Fruit fly (Drosophila melanogaster): ENCODE results near the gene bond.
A peak's percentile ranks its signal among the peaks of the same experiment; 100 is the strongest.

The bond gene

dm6 chr3R:22596450-22596849 is 46.0 kb downstream of the bond start (continued):
- peak; percentile 5; the same call in 1 of the 2 replicates for TF ChIP-seq CG10959 (GFP tag; IDR thresholded peaks at IDR 0.05)
- TF ChIP-seq CG8281 (tag; optimal IDR thresholded peaks at IDR 0.05) = peak; percentile 38
- 0 out of 3 replicates have a peak, but pooled peaks have one; percentile 35 for TF ChIP-seq CG11456 (GFP tag; IDR thresholded peaks at IDR 0.05)
- peak; percentile 42; the same call in 1 of the 2 replicates for TF ChIP-seq ranshi (GFP tag; IDR thresholded peaks at IDR 0.05)
- TF ChIP-seq scrt (GFP tag; optimal IDR thresholded peaks at IDR 0.05) = peak; percentile 12
- TF ChIP-seq her (GFP tag; optimal IDR thresholded peaks at IDR 0.05) = peak; percentile 29
- peak; percentile 85 for TF ChIP-seq seq (GFP tag; IDR thresholded peaks at IDR 0.05)
- peak; percentile 43; the same call in 1 of the 2 replicates for TF ChIP-seq peb (GFP tag; IDR thresholded peaks at IDR 0.05)
- TF ChIP-seq otp (GFP tag; IDR thresholded peaks at IDR 0.05) = peak; percentile 74; the same call in 2 of the 3 replicates
- peak; percentile 39 for TF ChIP-seq CG12219 (GFP tag; optimal IDR thresholded peaks at IDR 0.05)
- peak; percentile 47; the same call in 1 of the 2 replicates for TF ChIP-seq CG17328 (GFP tag; IDR thresholded peaks at IDR 0.05)
- 0 out of 2 replicates have a peak, but pooled peaks have one; percentile 40 for TF ChIP-seq danr (GFP tag; IDR thresholded peaks at IDR 0.05)
- peak; percentile 54 for TF ChIP-seq CG1233 (GFP tag; optimal IDR thresholded peaks at IDR 0.05)
- TF ChIP-seq Ada2b (GFP tag; IDR thresholded peaks at IDR 0.05) = no peak
- TF ChIP-seq CG12071 (GFP tag; optimal IDR thresholded peaks at IDR 0.05) = peak; percentile 65

- TF ChIP-seq CG9727 (GFP tag; optimal IDR thresholded peaks at IDR 0.05) = peak; percentile 35
- no peak for TF ChIP-seq sqz (GFP tag; optimal IDR thresholded peaks at IDR 0.05)
- TF ChIP-seq Taf1 (GFP tag; IDR thresholded peaks at IDR 0.05) = 0 out of 2 replicates have a peak, but pooled peaks have one; percentile 16
- peak; percentile 63 for TF ChIP-seq slp2 (GFP tag; optimal IDR thresholded peaks at IDR 0.05)
- peak; percentile 28 for TF ChIP-seq run (tag; optimal IDR thresholded peaks at IDR 0.05)
- peak; percentile 23 for TF ChIP-seq CG12236 (GFP tag; optimal IDR thresholded peaks at IDR 0.05)
- peak; percentile 46; the same call in 1 of the 2 replicates for TF ChIP-seq Doc2 (GFP tag; IDR thresholded peaks at IDR 0.05)
- no peak for TF ChIP-seq Bteb2 (GFP tag; optimal IDR thresholded peaks at IDR 0.05)
- TF ChIP-seq YL-1 (GFP tag; optimal IDR thresholded peaks at IDR 0.05) = no peak
- TF ChIP-seq CG12942 (GFP tag; optimal IDR thresholded peaks at IDR 0.05) = no peak
- TF ChIP-seq CG8281 (tag; optimal IDR thresholded peaks at IDR 0.05) = peak; percentile 10
- no peak for TF ChIP-seq CG15479 (GFP tag; optimal IDR thresholded peaks at IDR 0.05)
- peak; percentile 45 for TF ChIP-seq CG10462 (GFP tag; optimal IDR thresholded peaks at IDR 0.05)
- peak; percentile 87 for TF ChIP-seq Sox102F (GFP tag; optimal IDR thresholded peaks at IDR 0.05)
- peak; percentile 82 for TF ChIP-seq lmd (GFP tag; IDR thresholded peaks at IDR 0.05)
- no peak for TF ChIP-seq Fer2 (tag; optimal IDR thresholded peaks at IDR 0.05)
- TF ChIP-seq Dip3 (GFP tag; optimal IDR thresholded peaks at IDR 0.05) = no peak
- TF ChIP-seq gro (GFP tag; optimal IDR thresholded peaks at IDR 0.05) = no peak
- TF ChIP-seq her (GFP tag; optimal IDR thresholded peaks at IDR 0.05) = peak; percentile 55
- peak; percentile 32; the same call in 1 of the 2 replicates for TF ChIP-seq CG4360 (GFP tag; IDR thresholded peaks at IDR 0.05)
- TF ChIP-seq org-1 (GFP tag; optimal IDR thresholded peaks at IDR 0.05) = peak; percentile 53
- peak; percentile 74 for TF ChIP-seq CG9817 (tag; optimal IDR thresholded peaks at IDR 0.05)
- peak; percentile 67 for TF ChIP-seq CG4820 (GFP tag; optimal IDR thresholded peaks at IDR 0.05)
- peak; percentile 11 for TF ChIP-seq CrebB (tag; optimal IDR thresholded peaks at IDR 0.05)
- TF ChIP-seq ac (GFP tag; optimal IDR thresholded peaks at IDR 0.05) = no peak
- TF ChIP-seq CG3838 (GFP tag; optimal IDR thresholded peaks at IDR 0.05) = no peak
- TF ChIP-seq HLH54F (GFP tag; optimal IDR thresholded peaks at IDR 0.05) = peak; percentile 15
- no peak for TF ChIP-seq CG10147 (GFP tag; optimal IDR thresholded peaks at IDR 0.05)
- no peak for TF ChIP-seq CG9797 (GFP tag; optimal IDR thresholded peaks at IDR 0.05)
- peak; percentile 59 for TF ChIP-seq danr (GFP tag; IDR thresholded peaks at IDR 0.05)
- peak; percentile 12 for TF ChIP-seq NK7.1 (GFP tag; optimal IDR thresholded peaks at IDR 0.05)
- peak; percentile 47 for TF ChIP-seq CG12155 (GFP tag; optimal IDR thresholded peaks at IDR 0.05)
- peak; percentile 81 for TF ChIP-seq CG2712 (tag; optimal IDR thresholded peaks at IDR 0.05)
- TF ChIP-seq CG10267 (tag; optimal IDR thresholded peaks at IDR 0.05) = no peak
- TF ChIP-seq peb (GFP tag; IDR thresholded peaks at IDR 0.05) = peak; percentile 80
- no peak for TF ChIP-seq Tbp (GFP tag; optimal IDR thresholded peaks at IDR 0.05)
- peak; percentile 75 for TF ChIP-seq pum (GFP tag; optimal IDR thresholded peaks at IDR 0.05)
- peak; percentile 61 for TF ChIP-seq Atf-2 (GFP tag; optimal IDR thresholded peaks at IDR 0.05)
Observed at dm6 chr3R:22597344-22597954, 47.0 kb downstream of the bond start.

All from whole organism, embryonic.